Fruit fly (Drosophila melanogaster) whole organism, embryonic: ENCODE results near the gene Ilp5.
A peak's percentile ranks its signal among the peaks of the same experiment; 100 is the strongest.

Experiments
- Bgb ChIP-seq: fragments of 200-800 bp; sonication (Bioruptor generic); IDR thresholded peaks from 2 replicates; pipeline ENCODE4 v1.3.6; 2022; ENCODE audit warnings: missing biosample characterization, missing genetic modification characterization; ENCODE audit not compliant: partially characterized antibody
- Blimp-1 ChIP-seq: fragments of 200-800 bp; sonication (Bioruptor generic); optimal IDR thresholded peaks from 3 replicates; lab custom pipeline; 2018; ENCODE audit warnings: missing biosample characterization, missing genetic modification characterization, mild to moderate bottlenecking, moderate library complexity, missing genetic modification reagents
- BtbVII ChIP-seq: fragments of 200-800 bp; sonication (Bioruptor generic); optimal IDR thresholded peaks from 3 replicates; lab custom pipeline; 2017; ENCODE audit warnings: missing biosample characterization, mild to moderate bottlenecking, missing genetic modification characterization
- CG10654 ChIP-seq: fragments of 200-800 bp; sonication (Bioruptor generic); optimal IDR thresholded peaks from 2 replicates; lab custom pipeline; 2016; ENCODE audit warnings: missing biosample characterization, missing genetic modification characterization
- CG11723 ChIP-seq: fragments of 200-800 bp; sonication (Bioruptor generic); optimal IDR thresholded peaks from 2 replicates; lab custom pipeline; 2017; ENCODE audit warnings: missing biosample characterization, mild to moderate bottlenecking, missing genetic modification characterization
- CG1233 ChIP-seq: fragments of 200-800 bp; sonication (Bioruptor generic); optimal IDR thresholded peaks from 4 replicates; lab custom pipeline; 2018; ENCODE audit warnings: missing biosample characterization, mild to moderate bottlenecking, missing genetic modification characterization
- CG13123 ChIP-seq: fragments of 200-800 bp; sonication (Bioruptor generic); optimal IDR thresholded peaks from 2 replicates; lab custom pipeline; 2016; ENCODE audit warnings: missing biosample characterization, missing genetic modification characterization
- CG14860 ChIP-seq: fragments of 200-800 bp; sonication (Bioruptor generic); IDR thresholded peaks from 3 replicates; pipeline ENCODE4 v1.3.6; 2022; ENCODE audit warnings: missing biosample characterization, missing genetic modification characterization; ENCODE audit not compliant: partially characterized antibody
- CG15073 ChIP-seq: fragments of 200-800 bp; sonication (Bioruptor generic); optimal IDR thresholded peaks from 2 replicates; lab custom pipeline; 2016; ENCODE audit warnings: missing biosample characterization, missing genetic modification characterization
- CG15479 ChIP-seq: fragments of 200-800 bp; sonication (Bioruptor generic); optimal IDR thresholded peaks from 3 replicates; lab custom pipeline; 2019; ENCODE audit warnings: missing biosample characterization, mild to moderate bottlenecking, missing genetic modification characterization, moderate library complexity
- CG1647 ChIP-seq: fragments of 200-800 bp; sonication (Bioruptor generic); optimal IDR thresholded peaks from 3 replicates; lab custom pipeline; 2016; ENCODE audit warnings: missing biosample characterization, missing genetic modification characterization
- CG16813 ChIP-seq: fragments of 200-800 bp; sonication (Bioruptor generic); IDR thresholded peaks from 3 replicates; pipeline ENCODE4 v1.3.6; 2022; ENCODE audit warnings: missing biosample characterization, missing genetic modification characterization; ENCODE audit not compliant: partially characterized antibody
- CG17361 ChIP-seq: fragments of 200-800 bp; sonication (Bioruptor generic); IDR thresholded peaks from 3 replicates; pipeline ENCODE4 v1.3.6; 2022; ENCODE audit warnings: missing biosample characterization, missing genetic modification characterization
- CG17568 ChIP-seq: fragments of 200-800 bp; sonication (Bioruptor generic); optimal IDR thresholded peaks from 2 replicates; lab custom pipeline; 2018; ENCODE audit warnings: missing biosample characterization, mild to moderate bottlenecking, missing genetic modification characterization, moderate library complexity
- CG18599 ChIP-seq: fragments of 200-800 bp; sonication (Bioruptor generic); optimal IDR thresholded peaks from 3 replicates; lab custom pipeline; 2017; ENCODE audit warnings: missing biosample characterization, missing genetic modification characterization, mild to moderate bottlenecking, moderate library complexity, missing genetic modification reagents
- CG18764 ChIP-seq: fragments of 200-800 bp; sonication (Bioruptor generic); optimal IDR thresholded peaks from 3 replicates; lab custom pipeline; 2016; ENCODE audit warnings: missing biosample characterization, missing genetic modification characterization
- CG3281 ChIP-seq: fragments of 200-800 bp; sonication (Bioruptor generic); optimal IDR thresholded peaks from 3 replicates; lab custom pipeline; 2017; ENCODE audit warnings: missing biosample characterization, mild to moderate bottlenecking, missing genetic modification characterization
- CG3838 ChIP-seq: fragments of 200-800 bp; sonication (Bioruptor generic); optimal IDR thresholded peaks from 3 replicates; lab custom pipeline; 2016; ENCODE audit warnings: missing biosample characterization, missing genetic modification characterization
- CG5953 ChIP-seq: fragments of 200-800 bp; sonication (Bioruptor generic); IDR thresholded peaks from 2 replicates; pipeline ENCODE4 v1.3.6; 2022; ENCODE audit warnings: missing biosample characterization, missing genetic modification characterization
- CG6175 ChIP-seq: fragments of 200-800 bp; sonication (Bioruptor generic); IDR thresholded peaks from 3 replicates; pipeline ENCODE4 v1.3.6; 2022; ENCODE audit warnings: missing biosample characterization, missing genetic modification characterization
- CG6654 ChIP-seq: fragments of 200-800 bp; sonication (Bioruptor generic); optimal IDR thresholded peaks from 2 replicates; lab custom pipeline; 2017; ENCODE audit warnings: missing biosample characterization, mild to moderate bottlenecking, missing genetic modification characterization
- CG6689 ChIP-seq: fragments of 200-800 bp; sonication (Bioruptor generic); IDR thresholded peaks from 2 replicates; pipeline ENCODE4 v1.3.6; 2022; ENCODE audit warnings: missing biosample characterization, missing genetic modification characterization
- CG6813 ChIP-seq: fragments of 200-800 bp; sonication (Bioruptor generic); optimal IDR thresholded peaks from 2 replicates; lab custom pipeline; 2017; ENCODE audit warnings: missing biosample characterization, missing genetic modification characterization, mild to moderate bottlenecking, moderate library complexity, missing genetic modification reagents
- CG7357 ChIP-seq: fragments of 200-800 bp; sonication (Bioruptor generic); IDR thresholded peaks from 3 replicates; pipeline ENCODE4 v1.3.6; 2022; ENCODE audit warnings: missing biosample characterization, missing genetic modification characterization
- CG7786 ChIP-seq: fragments of 200-800 bp; sonication (Bioruptor generic); optimal IDR thresholded peaks from 2 replicates; lab custom pipeline; 2016; ENCODE audit warnings: missing biosample characterization, missing genetic modification characterization
- CG7839 ChIP-seq: fragments of 200-800 bp; sonication (Bioruptor generic); optimal IDR thresholded peaks from 3 replicates; lab custom pipeline; 2018; ENCODE audit warnings: missing biosample characterization, mild to moderate bottlenecking, missing genetic modification characterization, moderate library complexity
- CTCF ChIP-seq: fragments of 200-800 bp; sonication (Bioruptor generic); optimal IDR thresholded peaks from 2 replicates; lab custom pipeline; 2017; ENCODE audit warnings: missing biosample characterization, mild to moderate bottlenecking, missing genetic modification characterization, moderate library complexity
- Drgx ChIP-seq: fragments of 200-800 bp; sonication (Bioruptor generic); IDR thresholded peaks from 2 replicates; pipeline ENCODE4 v1.3.6; 2022; ENCODE audit warnings: missing biosample characterization, missing genetic modification characterization
- H15 ChIP-seq: fragments of 200-800 bp; sonication (Bioruptor generic); IDR thresholded peaks from 3 replicates; pipeline ENCODE4 v1.3.6; 2022; ENCODE audit warnings: missing biosample characterization, missing genetic modification characterization
- Lhr ChIP-seq: fragments of 200-800 bp; sonication (Bioruptor generic); optimal IDR thresholded peaks from 3 replicates; lab custom pipeline; 2017; ENCODE audit warnings: mild to moderate bottlenecking, missing biosample characterization, missing genetic modification reagents, missing genetic modification characterization
- Neu2 ChIP-seq: fragments of 200-800 bp; sonication (Bioruptor generic); optimal IDR thresholded peaks from 3 replicates; lab custom pipeline; 2016; ENCODE audit warnings: missing biosample characterization, missing genetic modification characterization, borderline replicate concordance
- Opbp ChIP-seq: fragments of 200-800 bp; sonication (Bioruptor generic); IDR thresholded peaks from 3 replicates; pipeline ENCODE4 v1.3.6; 2022; ENCODE audit warnings: missing biosample characterization, missing genetic modification characterization; ENCODE audit not compliant: partially characterized antibody
- Taf1 ChIP-seq: fragments of 200-800 bp; sonication (Bioruptor generic); IDR thresholded peaks from 2 replicates; pipeline ENCODE4 v1.3.6; 2022; ENCODE audit warnings: missing biosample characterization, missing genetic modification characterization
- Trl ChIP-seq, 3 experiments: fragments of >200 bp in 2 of 3; fragments of 200-800 bp in 1 of 3; sonication (Bioruptor generic) in 1 of 3; optimal IDR thresholded peaks; 2 replicates in 1 of 3; 3 replicates in 2 of 3; lab custom pipeline; 2016 to 2017; ENCODE audit warnings: missing biosample characterization in 1 of 3, missing genetic modification characterization in 1 of 3
- YL-1 ChIP-seq: fragments of 200-800 bp; sonication (Bioruptor generic); optimal IDR thresholded peaks from 3 replicates; lab custom pipeline; 2017; ENCODE audit warnings: missing biosample characterization, mild to moderate bottlenecking, missing genetic modification characterization
- ab ChIP-seq: fragments of 200-800 bp; sonication (Bioruptor generic); optimal IDR thresholded peaks from 2 replicates; lab custom pipeline; 2016; ENCODE audit warnings: missing biosample characterization, missing genetic modification characterization
- corto ChIP-seq: fragments of 200-800 bp; sonication (Bioruptor generic); optimal IDR thresholded peaks from 2 replicates; lab custom pipeline; 2016; ENCODE audit warnings: missing biosample characterization, mild to moderate bottlenecking, missing genetic modification characterization, moderate library complexity
- croc ChIP-seq: fragments of 200-800 bp; sonication (Bioruptor generic); conservative IDR thresholded peaks from 3 replicates; pipeline ENCODE4 v1.3.6; 2022; ENCODE audit warnings: missing biosample characterization, missing genetic modification characterization
- gce ChIP-seq: fragments of 200-800 bp; sonication (Bioruptor generic); IDR thresholded peaks from 3 replicates; pipeline ENCODE4 v1.3.6; 2022; ENCODE audit warnings: missing biosample characterization, missing genetic modification characterization
- gcm ChIP-seq: fragments of 200-800 bp; sonication (Bioruptor generic); optimal IDR thresholded peaks from 2 replicates; lab custom pipeline; 2019; ENCODE audit warnings: missing biosample characterization, mild to moderate bottlenecking, missing genetic modification characterization, moderate library complexity
- inv ChIP-seq: fragments of 200-800 bp; sonication (Bioruptor generic); IDR thresholded peaks from 2 replicates; pipeline ENCODE4 v1.3.6; 2022; ENCODE audit warnings: missing biosample characterization, missing genetic modification characterization; ENCODE audit not compliant: partially characterized antibody
- lola ChIP-seq, 3 experiments: fragments of >200 bp in 2 of 3; fragments of 200-800 bp in 1 of 3; sonication (Bioruptor generic) in 1 of 3; optimal IDR thresholded peaks; 2 replicates each; lab custom pipeline; 2017 to 2019; ENCODE audit warnings: missing biosample characterization in 3 of 3, missing genetic modification characterization in 3 of 3, mild to moderate bottlenecking in 1 of 3, moderate library complexity in 1 of 3
- oc ChIP-seq: fragments of 200-800 bp; sonication (Bioruptor generic); optimal IDR thresholded peaks from 2 replicates; lab custom pipeline; 2018; ENCODE audit warnings: missing biosample characterization, mild to moderate bottlenecking, missing genetic modification characterization, moderate library complexity
- org-1 ChIP-seq: fragments of 200-800 bp; sonication (Bioruptor generic); optimal IDR thresholded peaks from 2 replicates; lab custom pipeline; 2017; ENCODE audit warnings: missing biosample characterization, missing genetic modification characterization
- pan ChIP-seq, 4 experiments: fragments of >200 bp in 3 of 4; fragments of 200-800 bp in 1 of 4; sonication (Bioruptor generic) in 1 of 4; optimal IDR thresholded peaks in 3 of 4; IDR thresholded peaks in 1 of 4; 2 replicates each; pipeline versions ENCODE4 v1.3.6 to Lab custom; 2017 to 2022; ENCODE audit warnings: missing biosample characterization in 2 of 4, missing genetic modification characterization in 2 of 4, mixed read lengths in 1 of 4
- pho ChIP-seq: fragments of 200-800 bp; sonication (Bioruptor generic); optimal IDR thresholded peaks from 2 replicates; lab custom pipeline; 2016; ENCODE audit warnings: missing biosample characterization, missing genetic modification characterization
- sob ChIP-seq: fragments of 200-800 bp; sonication (Bioruptor generic); IDR thresholded peaks from 2 replicates; pipeline ENCODE4 v1.3.6; 2022; ENCODE audit warnings: missing biosample characterization, missing genetic modification characterization
- unc-4 ChIP-seq: fragments of 200-800 bp; sonication (Bioruptor generic); IDR thresholded peaks from 2 replicates; pipeline ENCODE4 v1.3.6; 2022; ENCODE audit warnings: missing biosample characterization, missing genetic modification characterization; ENCODE audit not compliant: partially characterized antibody

Gene Ilp5

DNA sequence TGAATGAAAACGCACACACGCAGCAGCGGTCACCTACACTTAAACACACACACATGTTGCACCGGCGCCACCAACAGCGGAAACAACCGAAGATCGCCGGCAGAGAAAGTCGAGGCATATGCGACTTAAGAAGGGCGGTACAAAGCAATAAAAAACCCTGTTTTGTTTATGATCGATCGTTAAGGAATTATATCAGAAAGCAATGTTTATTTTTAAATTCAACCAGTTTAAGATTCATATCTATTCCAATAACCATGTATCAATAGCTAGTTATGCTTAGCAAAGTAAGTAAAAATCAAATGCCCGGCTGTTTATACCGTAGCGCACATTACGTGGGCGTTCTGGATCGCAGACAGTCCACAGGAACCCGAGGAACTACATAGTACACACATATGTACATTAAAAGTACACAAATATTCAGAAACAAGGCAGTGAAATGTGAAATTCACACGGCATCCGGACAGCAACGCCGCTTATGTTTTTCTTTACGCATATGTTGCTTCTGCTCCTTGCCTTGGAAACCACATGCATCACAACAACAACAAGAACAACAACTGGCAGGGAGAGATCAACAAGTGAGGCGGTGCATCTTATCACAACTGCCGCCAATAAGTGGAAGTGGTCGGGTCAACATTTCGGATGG, 32.2 kb upstream of the Ilp5 start (continued):
- TF ChIP-seq CG7357 (GFP tag; lab: Robert Waterston, UW) = peak; percentile 92
- TF ChIP-seq pho = peak; percentile 92
- peak; percentile 96 for TF ChIP-seq CG7839 (tag; lab: Kevin White, UChicago)
- peak; percentile 72 for TF ChIP-seq CTCF (GFP tag; lab: Kevin White, UChicago)
- peak; percentile 99 for TF ChIP-seq Blimp-1 (GFP tag; lab: Kevin White, UChicago)
- no peak for TF ChIP-seq Opbp (GFP tag; lab: Robert Waterston, UW)
- TF ChIP-seq CG3281 (GFP tag; lab: Kevin White, UChicago) = peak; percentile 93
- TF ChIP-seq org-1 (GFP tag; lab: Kevin White, UChicago) = peak; percentile 98
- peak; percentile 85 for TF ChIP-seq CG17361 (GFP tag; lab: Robert Waterston, UW)
- peak; percentile 94 for TF ChIP-seq CG13123
- TF ChIP-seq Bgb (GFP tag; lab: Robert Waterston, UW) = no peak
- TF ChIP-seq CG17568 (GFP tag; lab: Kevin White, UChicago) = peak; percentile 90
- TF ChIP-seq Taf1 = peak; percentile 73
- no peak for TF ChIP-seq pan (optimal IDR thresholded peaks at IDR 0.05; lab: Kevin White, UChicago)
- TF ChIP-seq pan (GFP tag; optimal IDR thresholded peaks at IDR 0.05 in 1 of 2, IDR thresholded peaks at IDR 0.05 in 1 of 2) = peak in 1 of 2 experiments; percentile 96
- peak; percentile 99 for TF ChIP-seq croc (GFP tag; lab: Robert Waterston, UW)
- peak; percentile 83 for TF ChIP-seq corto
- TF ChIP-seq Lhr = peak; percentile 93
- TF ChIP-seq Trl (optimal IDR thresholded peaks at IDR 0.05; lab: Kevin White, UChicago) = no peak
- TF ChIP-seq Trl (GFP tag; optimal IDR thresholded peaks at IDR 0.05; lab: Kevin White, UChicago) = peak; percentile 98
- TF ChIP-seq CG5953 = peak; percentile 97
- TF ChIP-seq CG11723 (GFP tag; lab: Kevin White, UChicago) = peak; percentile 94
- peak; percentile 95 for TF ChIP-seq CG18764 (GFP tag; lab: Kevin White, UChicago)
- peak; percentile 94 for TF ChIP-seq CG3838 (GFP tag; lab: Kevin White, UChicago)
- peak; percentile 98 for TF ChIP-seq CG10654 (GFP tag; lab: Kevin White, UChicago)
- TF ChIP-seq sob = peak; percentile 96
- no peak for TF ChIP-seq CG16813 (GFP tag; lab: Robert Waterston, UW)
- peak; percentile 93 for TF ChIP-seq BtbVII (GFP tag; lab: Kevin White, UChicago)
- peak; percentile 94 for TF ChIP-seq CG1233 (GFP tag; lab: Kevin White, UChicago)
- peak; percentile 97 for TF ChIP-seq oc
- peak; percentile 97 for TF ChIP-seq H15 (GFP tag; lab: Robert Waterston, UW)
- TF ChIP-seq CG15073 = peak; percentile 85
- TF ChIP-seq ab (GFP tag; lab: Kevin White, UChicago) = peak; percentile 94
- TF ChIP-seq Drgx (GFP tag; lab: Robert Waterston, UW) = peak; percentile 97
- TF ChIP-seq gce (GFP tag; lab: Robert Waterston, UW) = peak; percentile 99
- no peak for TF ChIP-seq unc-4 (GFP tag; lab: Robert Waterston, UW)
- peak; percentile 54 for TF ChIP-seq YL-1 (GFP tag; lab: Kevin White, UChicago)
- peak; percentile 98 for TF ChIP-seq CG15479 (GFP tag; lab: Kevin White, UChicago)
- peak; percentile 89 for TF ChIP-seq CG6175 (GFP tag; lab: Robert Waterston, UW)
- TF ChIP-seq Neu2 (GFP tag; lab: Kevin White, UChicago) = peak; percentile 97
- peak; percentile 93 for TF ChIP-seq CG1647
- peak; percentile 92 for TF ChIP-seq CG6654 (GFP tag; lab: Kevin White, UChicago)
- TF ChIP-seq CG14860 = no peak
- TF ChIP-seq CG7786 (GFP tag; lab: Kevin White, UChicago) = peak; percentile 97
- no peak for TF ChIP-seq inv (GFP tag; lab: Robert Waterston, UW)
- TF ChIP-seq lola (GFP tag; optimal IDR thresholded peaks at IDR 0.05; lab: Kevin White, UChicago) = peak in 1 of 3 experiments; percentile 99
- peak; percentile 96 for TF ChIP-seq CG6813 (GFP tag; lab: Kevin White, UChicago)
- peak; percentile 98 for TF ChIP-seq CG6689 (GFP tag; lab: Robert Waterston, UW)
- TF ChIP-seq gcm (GFP tag; lab: Kevin White, UChicago) = peak; percentile 97
- peak; percentile 96 for TF ChIP-seq CG18599 (GFP tag; lab: Kevin White, UChicago)
